Worm (Caenorhabditis elegans) whole organism, L4/young adult: Measurements from ENCODE around the gene acbp-8.

Experiments
- W03F9.2 ChIP-seq: fragments of 150-350 bp; optimal IDR thresholded peaks from 2 replicates; lab custom pipeline; 2014; ENCODE audit warnings: missing biosample characterization, missing genetic modification characterization
- him-1 ChIP-seq: sonication (generic microtip); optimal IDR thresholded peaks from 2 replicates; lab custom pipeline; 2016; ENCODE audit warnings: missing genotype, missing genetic modification reagents, missing genetic modification characterization, missing compliant biosample characterization

DNA sequence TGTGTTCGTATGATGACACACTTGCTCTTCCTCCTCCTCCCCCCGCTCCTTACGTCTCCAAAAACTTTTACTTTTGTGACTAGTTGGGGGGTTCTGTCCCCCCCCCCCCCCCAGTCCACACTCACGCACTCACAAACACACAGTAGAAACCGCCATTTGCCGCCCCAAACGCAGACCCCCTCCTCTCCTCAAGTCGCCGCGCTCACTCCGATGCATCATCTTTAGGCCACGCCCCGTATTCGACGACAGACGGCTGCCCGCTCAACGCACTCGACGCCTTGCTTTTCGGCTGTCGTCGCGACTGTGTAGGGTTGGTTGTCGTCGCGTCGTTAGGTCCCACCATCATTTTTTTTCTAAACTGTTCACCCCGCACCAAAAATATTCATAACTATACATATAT is 7.3 kb downstream of the acbp-8 start, which contains the start of gene zmp-2:
- TF ChIP-seq him-1: no peak
- no peak for TF ChIP-seq W03F9.2
